Worm (Caenorhabditis elegans) whole organism, young adult: Measurements from ENCODE around the gene B0035.3.
A peak's percentile ranks its signal among the peaks of the same experiment; 100 is the strongest.

Experiments used
- B0261.1 ChIP-seq: sonication (generic microtip); optimal IDR thresholded peaks from 2 replicates; lab custom pipeline; 2016; ENCODE audit warnings: mild to moderate bottlenecking, missing genetic modification characterization, moderate library complexity, missing compliant biosample characterization
- B0336.3 ChIP-seq: fragments of 200-800 bp; sonication (Bioruptor generic); IDR thresholded peaks from 2 replicates; pipeline ENCODE4 v1.3.6; 2022; ENCODE audit warnings: missing genetic modification characterization, missing compliant biosample characterization
- C17E4.6 ChIP-seq: fragments of 200-800 bp; sonication (Bioruptor generic); IDR thresholded peaks from 2 replicates; pipeline ENCODE4 v1.3.6; 2022; ENCODE audit warnings: missing genetic modification reagents, missing genetic modification characterization, missing compliant biosample characterization
- F10E7.11 ChIP-seq: sonication (generic microtip); optimal IDR thresholded peaks from 2 replicates; lab custom pipeline; 2017; ENCODE audit warnings: mild to moderate bottlenecking, missing genetic modification characterization, moderate library complexity, missing compliant biosample characterization
- F23B12.7 ChIP-seq: sonication (generic microtip); optimal IDR thresholded peaks from 2 replicates; lab custom pipeline; 2017; ENCODE audit warnings: missing genetic modification characterization, mild to moderate bottlenecking, missing compliant biosample characterization, antibody characterized with exemption, moderate library complexity; ENCODE audit not compliant: insufficient read depth
- F39B2.1 ChIP-seq: fragments of 200-800 bp; sonication (Bioruptor generic); IDR thresholded peaks from 2 replicates; pipeline ENCODE4 v1.3.6; 2022; ENCODE audit warnings: missing genetic modification reagents, missing genetic modification characterization, missing compliant biosample characterization
- F49E8.2 ChIP-seq: sonication (generic microtip); optimal IDR thresholded peaks from 3 replicates; lab custom pipeline; 2017; ENCODE audit warnings: missing genetic modification characterization, mild to moderate bottlenecking, missing compliant biosample characterization, antibody characterized with exemption, moderate library complexity; ENCODE audit not compliant: insufficient read depth
- F55B11.4 ChIP-seq: sonication (generic microtip); optimal IDR thresholded peaks from 2 replicates; lab custom pipeline; 2016; ENCODE audit warnings: missing compliant biosample characterization, missing genetic modification characterization, borderline replicate concordance; ENCODE audit not compliant: insufficient read depth
- Y53F4B.3 ChIP-seq: fragments of 200-800 bp; sonication (Bioruptor generic); IDR thresholded peaks from 2 replicates; pipeline ENCODE4 v1.3.6; 2022; ENCODE audit warnings: missing genetic modification reagents, missing genetic modification characterization, missing compliant biosample characterization
- Y79H2A.3 ChIP-seq: fragments of 200-800 bp; sonication (Bioruptor generic); conservative IDR thresholded peaks from 2 replicates; pipeline ENCODE4 v1.3.6; 2022; ENCODE audit warnings: missing genetic modification reagents, missing genetic modification characterization, missing compliant biosample characterization
- ZK185.1 ChIP-seq: sonication (generic microtip); optimal IDR thresholded peaks from 2 replicates; lab custom pipeline; 2016; ENCODE audit warnings: mild to moderate bottlenecking, missing genetic modification characterization, missing compliant biosample characterization; ENCODE audit not compliant: poor library complexity, severe bottlenecking
- ama-1 ChIP-seq, 3 experiments: fragments of 150-350 bp in 1 of 3; sonication (generic microtip) in 2 of 3; optimal IDR thresholded peaks; 2 replicates each; lab custom pipeline; 2014 to 2018; ENCODE audit warnings: missing biosample characterization in 2 of 3, missing genetic modification characterization in 2 of 3, missing genetic modification reagents in 2 of 3
- aptf-3 ChIP-seq: fragments of 200-800 bp; sonication (Bioruptor generic); IDR thresholded peaks from 2 replicates; pipeline ENCODE4 v1.3.6; 2022; ENCODE audit warnings: missing genetic modification characterization, missing compliant biosample characterization
- attf-3 ChIP-seq: fragments of 200-800 bp; sonication (Bioruptor generic); conservative IDR thresholded peaks from 2 replicates; pipeline ENCODE4 v1.3.6; 2022; ENCODE audit warnings: missing genetic modification reagents, missing genetic modification characterization, missing compliant biosample characterization
- bed-1 ChIP-seq: fragments of 200-800 bp; sonication (Bioruptor generic); IDR thresholded peaks from 2 replicates; pipeline ENCODE4 v1.3.6; 2022; ENCODE audit warnings: missing genetic modification reagents, missing genetic modification characterization, missing compliant biosample characterization
- cebp-1 ChIP-seq, 2 experiments: fragments of 200-800 bp in 1 of 2; sonication (Bioruptor generic) in 1 of 2; sonication (generic microtip) in 1 of 2; IDR thresholded peaks in 1 of 2; optimal IDR thresholded peaks in 1 of 2; 2 replicates each; pipeline versions ENCODE4 v1.3.6 to Lab custom; 2017 to 2022; ENCODE audit warnings: missing compliant biosample characterization in 2 of 2, missing genetic modification characterization in 2 of 2, mild to moderate bottlenecking in 1 of 2, missing genetic modification reagents in 1 of 2, moderate library complexity in 1 of 2
- cebp-2 ChIP-seq: fragments of 200-800 bp; sonication (Bioruptor generic); IDR thresholded peaks from 2 replicates; pipeline ENCODE4 v1.3.6; 2022; ENCODE audit warnings: missing genetic modification characterization, missing compliant biosample characterization
- ceh-40 ChIP-seq: fragments of 200-800 bp; sonication (Bioruptor generic); IDR thresholded peaks from 2 replicates; pipeline ENCODE4 v1.3.6; 2022; ENCODE audit warnings: missing genetic modification characterization, missing compliant biosample characterization
- ceh-79 ChIP-seq: sonication (generic microtip); optimal IDR thresholded peaks from 2 replicates; lab custom pipeline; 2017; ENCODE audit warnings: mild to moderate bottlenecking, missing genetic modification characterization, missing compliant biosample characterization
- ceh-91 ChIP-seq: fragments of 200-800 bp; sonication (Bioruptor generic); IDR thresholded peaks from 2 replicates; pipeline ENCODE4 v1.3.6; 2022; ENCODE audit warnings: missing genetic modification reagents, missing genetic modification characterization, missing compliant biosample characterization
- dpff-1 ChIP-seq: sonication (generic microtip); optimal IDR thresholded peaks from 2 replicates; lab custom pipeline; 2017; ENCODE audit warnings: mild to moderate bottlenecking, missing genetic modification characterization, missing compliant biosample characterization
- dpl-1 ChIP-seq: fragments of 150-350 bp; optimal IDR thresholded peaks from 2 replicates; lab custom pipeline; 2014; ENCODE audit warnings: missing biosample characterization, missing genetic modification reagents, missing genetic modification characterization
- efl-1 ChIP-seq: fragments of 150-350 bp; optimal IDR thresholded peaks from 2 replicates; lab custom pipeline; 2014; ENCODE audit warnings: missing biosample characterization, missing genetic modification reagents, missing genetic modification characterization
- fkh-3 ChIP-seq: sonication (generic microtip); optimal IDR thresholded peaks from 2 replicates; lab custom pipeline; 2016; ENCODE audit warnings: mild to moderate bottlenecking, missing genetic modification characterization, missing compliant biosample characterization
- him-1 ChIP-seq: sonication (generic microtip); optimal IDR thresholded peaks from 2 replicates; lab custom pipeline; 2016; ENCODE audit warnings: missing genotype, missing genetic modification reagents, missing genetic modification characterization, missing compliant biosample characterization
- hmg-1.2 ChIP-seq: fragments of 200-800 bp; sonication (Bioruptor generic); IDR thresholded peaks from 2 replicates; pipeline ENCODE4 v1.3.6; 2022; ENCODE audit warnings: missing genetic modification reagents, missing genetic modification characterization, missing compliant biosample characterization
- hmg-20 ChIP-seq: fragments of 200-800 bp; sonication (Bioruptor generic); IDR thresholded peaks from 2 replicates; pipeline ENCODE4 v1.3.6; 2022; ENCODE audit warnings: missing genetic modification reagents, missing genetic modification characterization, missing compliant biosample characterization
- hsf-1 ChIP-seq: fragments of 200-800 bp; sonication (Bioruptor generic); IDR thresholded peaks from 2 replicates; pipeline ENCODE4 v1.3.6; 2022; ENCODE audit warnings: missing genetic modification reagents, missing genetic modification characterization, missing compliant biosample characterization
- let-526 ChIP-seq: fragments of 200-800 bp; sonication (Bioruptor generic); IDR thresholded peaks from 2 replicates; pipeline ENCODE4 v1.3.6; 2022; ENCODE audit warnings: missing genetic modification reagents, missing genetic modification characterization, missing compliant biosample characterization
- lin-35 ChIP-seq, 3 experiments: fragments of 150-350 bp in 2 of 3; sonication (generic microtip) in 1 of 3; optimal IDR thresholded peaks; 2 replicates each; lab custom pipeline; 2014 to 2018; ENCODE audit warnings: missing biosample characterization in 3 of 3, missing genetic modification characterization in 3 of 3, missing genetic modification reagents in 3 of 3
- madf-3 ChIP-seq: fragments of 200-800 bp; sonication (Bioruptor generic); IDR thresholded peaks from 2 replicates; pipeline ENCODE4 v1.3.6; 2022; ENCODE audit warnings: missing genetic modification reagents, missing genetic modification characterization, missing compliant biosample characterization
- madf-6 ChIP-seq: fragments of 200-800 bp; sonication (Bioruptor generic); IDR thresholded peaks from 2 replicates; pipeline ENCODE4 v1.3.6; 2022; ENCODE audit warnings: missing genetic modification reagents, missing genetic modification characterization, missing compliant biosample characterization
- madf-8 ChIP-seq: fragments of 200-800 bp; sonication (Bioruptor generic); conservative IDR thresholded peaks from 2 replicates; pipeline ENCODE4 v1.3.6; 2022; ENCODE audit warnings: missing genetic modification reagents, missing genetic modification characterization, missing compliant biosample characterization
- mcd-1 ChIP-seq: fragments of 200-800 bp; sonication (Bioruptor generic); IDR thresholded peaks from 2 replicates; pipeline ENCODE4 v1.3.6; 2022; ENCODE audit warnings: missing genetic modification reagents, missing genetic modification characterization, missing compliant biosample characterization
- mes-4 ChIP-seq: sonication (generic microtip); optimal IDR thresholded peaks from 2 replicates; lab custom pipeline; 2016; ENCODE audit warnings: missing genotype, missing genetic modification characterization, missing compliant biosample characterization
- nhr-179 ChIP-seq: sonication (generic microtip); optimal IDR thresholded peaks from 2 replicates; lab custom pipeline; 2016; ENCODE audit warnings: mild to moderate bottlenecking, missing genetic modification characterization, missing compliant biosample characterization
- nhr-90 ChIP-seq: sonication (generic microtip); optimal IDR thresholded peaks from 2 replicates; lab custom pipeline; 2016; ENCODE audit warnings: missing genotype, mild to moderate bottlenecking, missing genetic modification characterization, missing compliant biosample characterization
- pbrm-1 ChIP-seq: fragments of 200-800 bp; sonication (Bioruptor generic); IDR thresholded peaks from 2 replicates; pipeline ENCODE4 v1.3.6; 2022; ENCODE audit warnings: missing genetic modification reagents, missing genetic modification characterization, missing compliant biosample characterization
- rcor-1 ChIP-seq: fragments of 200-800 bp; sonication (Bioruptor generic); IDR thresholded peaks from 2 replicates; pipeline ENCODE4 v1.3.6; 2022; ENCODE audit warnings: missing genetic modification reagents, missing genetic modification characterization, missing compliant biosample characterization
- tbp1 ChIP-seq: fragments of 200-800 bp; sonication (Bioruptor generic); optimal IDR thresholded peaks from 2 replicates; lab custom pipeline; 2018; ENCODE audit warnings: mild to moderate bottlenecking, missing genetic modification characterization, missing compliant biosample characterization
- tlf-1 ChIP-seq: fragments of 200-800 bp; sonication (Bioruptor generic); optimal IDR thresholded peaks from 2 replicates; lab custom pipeline; 2018; ENCODE audit warnings: mild to moderate bottlenecking, missing genetic modification characterization, missing compliant biosample characterization
- unc-62 ChIP-seq: fragments of 150-350 bp; optimal IDR thresholded peaks from 2 replicates; lab custom pipeline; 2014; ENCODE audit warnings: missing biosample characterization, missing genetic modification reagents, missing genetic modification characterization
- xnd-1 ChIP-seq: sonication (generic microtip); optimal IDR thresholded peaks from 2 replicates; lab custom pipeline; 2016; ENCODE audit warnings: missing genotype, missing genetic modification reagents, missing genetic modification characterization, missing compliant biosample characterization
- zim-3 ChIP-seq: sonication (generic microtip); optimal IDR thresholded peaks from 2 replicates; lab custom pipeline; 2017; ENCODE audit warnings: mild to moderate bottlenecking, missing genetic modification characterization, moderate library complexity, missing compliant biosample characterization
- ztf-25 ChIP-seq: fragments of 200-800 bp; sonication (Bioruptor generic); IDR thresholded peaks from 2 replicates; pipeline ENCODE4 v1.3.6; 2022; ENCODE audit warnings: missing genetic modification reagents, missing genetic modification characterization, missing compliant biosample characterization
- ztf-26 ChIP-seq: sonication (generic microtip); optimal IDR thresholded peaks from 2 replicates; lab custom pipeline; 2017; ENCODE audit warnings: missing genetic modification characterization, missing compliant biosample characterization
- ztf-28 ChIP-seq: fragments of 200-800 bp; sonication (Bioruptor generic); IDR thresholded peaks from 2 replicates; pipeline ENCODE4 v1.3.6; 2022; ENCODE audit warnings: missing genetic modification reagents, missing genetic modification characterization, missing compliant biosample characterization
- ztf-6 ChIP-seq: fragments of 200-800 bp; sonication (Bioruptor generic); IDR thresholded peaks from 2 replicates; pipeline ENCODE4 v1.3.6; 2022; ENCODE audit warnings: missing genetic modification reagents, missing genetic modification characterization, missing compliant biosample characterization

Gene B0035.3

ce11 chrIV:11337021-11337420 is 22.2 kb upstream of the B0035.3 start, which contains the start of gene F54E12.2 (continued):
- TF ChIP-seq F10E7.11 (tag; lab: Kevin White, UChicago) (no peak), mes-4 (tag; lab: Kevin White, UChicago) (no peak), tbp1 (GFP tag; lab: Kevin White, UChicago) (peak; percentile 68), ztf-6 (no peak), C17E4.6 (GFP tag; lab: Robert Waterston, UW) (peak; percentile 65; the same call in 1 of the 2 replicates), let-526 (GFP tag; lab: Robert Waterston, UW) (no peak), Y79H2A.3 (GFP tag; lab: Robert Waterston, UW) (peak; percentile 90), nhr-179 (no peak), hsf-1 (peak; percentile 91), cebp-1 (GFP tag; IDR thresholded peaks at IDR 0.05; lab: Robert Waterston, UW) (no peak), cebp-1 (tag; optimal IDR thresholded peaks at IDR 0.05; lab: Kevin White, UChicago) (no peak), dpl-1 (GFP tag; lab: Kevin White, UChicago) (peak; percentile 94), madf-6 (GFP tag; lab: Robert Waterston, UW) (peak; percentile 99), ceh-91 (GFP tag; lab: Robert Waterston, UW) (peak; percentile 98), lin-35 (GFP tag; optimal IDR thresholded peaks at IDR 0.05; lab: Kevin White, UChicago) (peak in 1 of 3 experiments; percentile 75), efl-1 (GFP tag; lab: Kevin White, UChicago) (peak; percentile 98), F23B12.7 (tag; lab: Kevin White, UChicago) (peak; percentile 7), B0336.3 (GFP tag; lab: Robert Waterston, UW) (no peak), bed-1 (GFP tag; lab: Robert Waterston, UW) (no peak), fkh-3 (tag; lab: Kevin White, UChicago) (no peak), aptf-3 (GFP tag; lab: Robert Waterston, UW) (no peak), mcd-1 (GFP tag; lab: Robert Waterston, UW) (peak; percentile 57; the same call in 1 of the 2 replicates), ztf-25 (GFP tag; lab: Robert Waterston, UW) (peak; percentile 83; the same call in 1 of the 2 replicates), madf-3 (GFP tag; lab: Robert Waterston, UW) (peak; percentile 91), F55B11.4 (tag; lab: Kevin White, UChicago) (no peak), F49E8.2 (tag; lab: Kevin White, UChicago) (peak; percentile 65), ztf-26 (tag; lab: Kevin White, UChicago) (no peak), cebp-2 (GFP tag; lab: Robert Waterston, UW) (no peak), rcor-1 (GFP tag; lab: Robert Waterston, UW) (peak; percentile 88), xnd-1 (peak; percentile 95), hmg-1.2 (GFP tag; lab: Robert Waterston, UW) (peak; percentile 66), nhr-90 (tag; lab: Kevin White, UChicago) (no peak), ZK185.1 (tag; lab: Kevin White, UChicago) (no peak), B0261.1 (no peak), ztf-28 (GFP tag; lab: Robert Waterston, UW) (peak; percentile 82; the same call in 1 of the 2 replicates), zim-3 (tag; lab: Kevin White, UChicago) (no peak), ceh-40 (GFP tag; lab: Robert Waterston, UW) (no peak), F39B2.1 (GFP tag; lab: Robert Waterston, UW) (peak; percentile 88; the same call in 1 of the 2 replicates), tlf-1 (GFP tag; lab: Kevin White, UChicago) (peak; percentile 90), madf-8 (peak; percentile 96), dpff-1 (no peak), him-1 (tag; lab: Kevin White, UChicago) (no peak), attf-3 (0 out of 2 replicates have a peak, but pooled peaks have one; percentile 46), pbrm-1 (GFP tag; lab: Robert Waterston, UW) (peak; percentile 78), ceh-79 (tag; lab: Kevin White, UChicago) (no peak), Y53F4B.3 (GFP tag; lab: Robert Waterston, UW) (peak; percentile 45; the same call in 1 of the 2 replicates), hmg-20 (GFP tag; lab: Robert Waterston, UW) (no peak), unc-62 (no peak), ama-1 (optimal IDR thresholded peaks at IDR 0.05; lab: Kevin White, UChicago) (no peak), ama-1 (GFP tag; optimal IDR thresholded peaks at IDR 0.05; lab: Kevin White, UChicago) (no peak)
